Worm (Caenorhabditis elegans) whole organism, L3 larva: ENCODE data around the gene fbxb-30.
"Not testable (repeated sequence)": the region's sequence is repeated elsewhere in the genome, so short reads cannot be mapped to it uniquely, and the experiment has no call there.

Source experiments
- fkh-2 ChIP-seq: fragments of 150-350 bp; optimal IDR thresholded peaks from 2 replicates; lab custom pipeline; 2014; ENCODE audit warnings: missing biosample characterization, missing genetic modification reagents, missing genetic modification characterization
- nhr-11 ChIP-seq: fragments of 150-350 bp; optimal IDR thresholded peaks from 2 replicates; lab custom pipeline; 2014; ENCODE audit warnings: missing biosample characterization, missing genetic modification characterization
- nhr-25 ChIP-seq: sonication (generic microtip); optimal IDR thresholded peaks from 2 replicates; lab custom pipeline; 2017; ENCODE audit warnings: missing biosample characterization, missing genetic modification characterization
- unc-39 ChIP-seq: sonication (generic microtip); optimal IDR thresholded peaks from 4 replicates; lab custom pipeline; 2017; ENCODE audit warnings: missing biosample characterization, missing genetic modification characterization
- unc-62 ChIP-seq: fragments of 150-350 bp; sonication (generic microtip); optimal IDR thresholded peaks from 4 replicates; lab custom pipeline; 2014; ENCODE audit warnings: missing biosample characterization, missing genetic modification reagents, missing genetic modification characterization
- ztf-11 ChIP-seq: fragments of 150-350 bp; optimal IDR thresholded peaks from 2 replicates; lab custom pipeline; 2014; ENCODE audit warnings: missing biosample characterization, missing genetic modification characterization

ce11 chrII:994231-994630 lies 7.0 kb downstream of the fbxb-30 start, which contains the start of gene F45D11.7:
- not testable (repeated sequence) for TF ChIP-seq unc-62 (GFP tag; lab: Kevin White, UChicago); fkh-2 (tag; lab: Kevin White, UChicago); ztf-11 (tag; lab: Kevin White, UChicago); unc-39; nhr-25; nhr-11 (tag; lab: Kevin White, UChicago)
